Worm (Caenorhabditis elegans) whole organism, mixed stage, embryonic: Measurements from ENCODE around the gene F49E12.7.

Source experiments
- bed-3 ChIP-seq: fragments of 200-800 bp; sonication (Bioruptor generic); optimal IDR thresholded peaks from 3 replicates; lab custom pipeline; 2018; ENCODE audit warnings: mild to moderate bottlenecking, missing genetic modification characterization, moderate library complexity, missing compliant biosample characterization
- blmp-1 ChIP-seq: fragments of 150-350 bp; optimal IDR thresholded peaks from 2 replicates; lab custom pipeline; 2014; ENCODE audit warnings: missing biosample characterization, missing genetic modification characterization
- ceh-39 ChIP-seq: fragments of 150-350 bp; optimal IDR thresholded peaks from 2 replicates; lab custom pipeline; 2014; ENCODE audit warnings: missing biosample characterization, missing genetic modification characterization
- ceh-83 ChIP-seq: fragments of 200-800 bp; sonication (Bioruptor generic); optimal IDR thresholded peaks from 2 replicates; lab custom pipeline; 2018; ENCODE audit warnings: mild to moderate bottlenecking, missing genetic modification characterization, missing compliant biosample characterization
- ces-1 ChIP-seq: fragments of 150-350 bp; optimal IDR thresholded peaks from 2 replicates; lab custom pipeline; 2014; ENCODE audit warnings: missing biosample characterization, missing genetic modification reagents, missing genetic modification characterization
- cnd-1 ChIP-seq: fragments of 200-800 bp; sonication (Bioruptor generic); optimal IDR thresholded peaks from 2 replicates; lab custom pipeline; 2018; ENCODE audit warnings: mild to moderate bottlenecking, missing genetic modification characterization, missing compliant biosample characterization
- drap-1 ChIP-seq: fragments of 200-800 bp; sonication (Bioruptor generic); optimal IDR thresholded peaks from 3 replicates; lab custom pipeline; 2018; ENCODE audit warnings: mild to moderate bottlenecking, missing genetic modification characterization, missing compliant biosample characterization
- elt-1 ChIP-seq: sonication (generic microtip); optimal IDR thresholded peaks from 2 replicates; lab custom pipeline; 2017; ENCODE audit warnings: missing genetic modification characterization, mild to moderate bottlenecking, missing compliant biosample characterization, antibody characterized with exemption, moderate library complexity, borderline replicate concordance; ENCODE audit not compliant: insufficient read depth
- elt-3 ChIP-seq: fragments of 150-350 bp; optimal IDR thresholded peaks from 2 replicates; lab custom pipeline; 2014; ENCODE audit warnings: missing biosample characterization, missing genetic modification characterization
- ham-2 ChIP-seq: fragments of 200-800 bp; sonication (Bioruptor generic); optimal IDR thresholded peaks from 2 replicates; lab custom pipeline; 2018; ENCODE audit warnings: mild to moderate bottlenecking, missing genetic modification characterization, missing compliant biosample characterization
- lin-13 ChIP-seq: fragments of 150-350 bp; optimal IDR thresholded peaks from 2 replicates; lab custom pipeline; 2014; ENCODE audit warnings: missing biosample characterization, missing genetic modification characterization
- lin-32 ChIP-seq: fragments of 200-800 bp; sonication (Bioruptor generic); optimal IDR thresholded peaks from 2 replicates; lab custom pipeline; 2018; ENCODE audit warnings: mild to moderate bottlenecking, missing genetic modification characterization, missing compliant biosample characterization
- lsy-2 ChIP-seq: fragments of 150-350 bp; optimal IDR thresholded peaks from 2 replicates; lab custom pipeline; 2014; ENCODE audit warnings: missing biosample characterization, missing genetic modification characterization
- mep-1 ChIP-seq: fragments of 150-350 bp; optimal IDR thresholded peaks from 2 replicates; lab custom pipeline; 2017; ENCODE audit warnings: missing biosample characterization, missing genetic modification reagents, missing genetic modification characterization, inconsistent platforms
- nhr-12 ChIP-seq: fragments of 150-350 bp; optimal IDR thresholded peaks from 2 replicates; lab custom pipeline; 2014; ENCODE audit warnings: missing biosample characterization, missing genetic modification characterization
- nhr-2 ChIP-seq: fragments of 150-350 bp; optimal IDR thresholded peaks from 2 replicates; lab custom pipeline; 2014; ENCODE audit warnings: missing biosample characterization, missing genetic modification characterization
- nhr-237 ChIP-seq: fragments of 150-350 bp; optimal IDR thresholded peaks from 2 replicates; lab custom pipeline; 2014; ENCODE audit warnings: missing biosample characterization, missing genetic modification characterization
- nhr-28 ChIP-seq: fragments of 150-350 bp; optimal IDR thresholded peaks from 2 replicates; lab custom pipeline; 2014; ENCODE audit warnings: missing biosample characterization, missing genetic modification characterization
- nhr-76 ChIP-seq: sonication (generic microtip); optimal IDR thresholded peaks from 2 replicates; lab custom pipeline; 2017; ENCODE audit warnings: missing biosample characterization, missing genetic modification characterization
- sem-2 ChIP-seq: fragments of 200-800 bp; sonication (Bioruptor generic); optimal IDR thresholded peaks from 2 replicates; lab custom pipeline; 2018; ENCODE audit warnings: mild to moderate bottlenecking, missing genetic modification characterization, missing compliant biosample characterization
- sptf-1 ChIP-seq: sonication (generic microtip); optimal IDR thresholded peaks from 2 replicates; lab custom pipeline; 2017; ENCODE audit warnings: mild to moderate bottlenecking, missing genetic modification characterization, moderate library complexity, missing compliant biosample characterization
- unc-39 ChIP-seq: fragments of 150-350 bp; optimal IDR thresholded peaks from 2 replicates; lab custom pipeline; 2014; ENCODE audit warnings: missing biosample characterization, missing genetic modification characterization
- unc-62 ChIP-seq: fragments of 150-350 bp; optimal IDR thresholded peaks from 2 replicates; lab custom pipeline; 2014; ENCODE audit warnings: missing biosample characterization, missing genetic modification reagents, missing genetic modification characterization
- zip-8 ChIP-seq: fragments of 150-350 bp; optimal IDR thresholded peaks from 2 replicates; lab custom pipeline; 2014; ENCODE audit warnings: missing biosample characterization, missing genetic modification characterization
- ztf-11 ChIP-seq: fragments of 150-350 bp; optimal IDR thresholded peaks from 2 replicates; lab custom pipeline; 2014; ENCODE audit warnings: missing biosample characterization, missing genetic modification characterization

The F49E12.7 gene

DNA sequence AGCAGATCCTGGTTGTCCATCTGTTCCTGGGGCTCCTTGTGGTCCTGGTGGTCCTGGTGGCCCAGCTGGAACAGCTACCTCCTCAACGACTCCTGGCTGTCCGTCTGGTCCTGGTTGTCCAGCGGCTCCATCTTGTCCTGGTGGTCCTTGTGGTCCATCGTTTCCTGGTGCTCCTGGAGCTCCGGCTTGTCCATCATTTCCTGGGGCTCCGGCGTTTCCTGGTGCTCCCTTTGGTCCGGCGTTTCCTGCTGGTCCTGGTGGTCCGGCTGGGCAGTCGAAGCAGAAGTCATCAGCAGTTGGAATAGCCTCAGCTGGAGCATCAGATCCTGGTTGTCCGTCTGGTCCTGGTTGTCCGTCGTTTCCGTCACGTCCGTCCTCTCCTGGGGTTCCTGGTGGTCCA lies 37.5 kb downstream of the F49E12.7 start:
- no peak for TF ChIP-seq nhr-76 (tag; lab: Kevin White, UChicago)
- no peak for TF ChIP-seq cnd-1
- TF ChIP-seq lin-32 (GFP tag; lab: Kevin White, UChicago) = no peak
- TF ChIP-seq elt-3 = no peak
- TF ChIP-seq lin-13 = no peak

DNA sequence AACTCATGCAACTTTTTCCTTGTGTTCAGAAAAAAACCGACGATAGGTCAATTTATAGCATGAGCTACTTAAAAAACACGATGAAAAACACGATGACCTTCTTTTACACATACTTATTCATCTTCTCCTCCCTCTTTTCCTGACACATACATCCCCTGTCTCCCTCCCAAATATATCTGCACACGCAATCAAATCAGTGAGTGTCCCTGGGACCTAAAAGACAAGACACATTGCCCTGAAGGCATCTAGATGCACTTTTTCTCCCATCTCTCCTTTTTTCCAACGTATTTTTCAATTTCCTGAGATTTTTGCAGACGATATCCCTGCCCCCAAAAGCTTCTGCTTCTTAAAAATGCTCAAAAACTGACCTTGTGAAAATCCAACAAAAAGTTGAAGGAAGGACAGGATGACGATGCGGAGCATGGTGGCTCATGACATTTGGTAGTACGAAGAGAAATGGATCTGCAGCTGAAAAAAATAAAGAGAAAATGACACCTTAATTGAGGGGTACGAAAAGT lies 41.6 kb downstream of the F49E12.7 start, which contains the start of gene C26D10.6:
Gene C26D10.6, minus strand, starts transcription at position 468 of the 518 bp plus-strand sequence.
- peak; percentile 80 for TF ChIP-seq ces-1
- no peak for TF ChIP-seq bed-3 (GFP tag; lab: Kevin White, UChicago)
- no peak for TF ChIP-seq sptf-1 (tag; lab: Kevin White, UChicago)
- TF ChIP-seq lsy-2 (tag; lab: Kevin White, UChicago) = no peak
- TF ChIP-seq unc-39 (tag; lab: Kevin White, UChicago) = no peak
- TF ChIP-seq ham-2 = no peak
- TF ChIP-seq ceh-39 (tag; lab: Kevin White, UChicago) = no peak

DNA sequence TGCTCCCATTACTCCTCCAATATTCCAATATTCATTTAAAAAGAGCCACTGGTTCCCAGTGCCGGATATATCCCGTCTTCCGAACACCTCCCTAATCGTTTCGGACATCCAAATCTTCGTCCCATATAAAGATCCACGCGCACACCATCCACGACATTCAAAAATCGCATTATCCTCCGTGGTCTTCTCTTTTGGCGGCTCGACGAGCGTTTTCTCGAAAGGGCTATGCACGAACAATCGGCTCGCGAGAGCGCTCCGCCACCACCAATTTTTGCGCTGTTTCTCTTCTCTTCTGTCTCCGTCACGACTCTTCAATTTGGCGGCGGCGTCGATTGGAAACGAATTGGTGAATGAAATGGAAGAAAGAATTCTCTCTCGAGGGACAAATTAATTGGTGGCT lies 42.7 kb downstream of the F49E12.7 start:
- TF ChIP-seq zip-8 (tag; lab: Kevin White, UChicago) = no peak
- TF ChIP-seq ces-1 = peak; percentile 78

DNA sequence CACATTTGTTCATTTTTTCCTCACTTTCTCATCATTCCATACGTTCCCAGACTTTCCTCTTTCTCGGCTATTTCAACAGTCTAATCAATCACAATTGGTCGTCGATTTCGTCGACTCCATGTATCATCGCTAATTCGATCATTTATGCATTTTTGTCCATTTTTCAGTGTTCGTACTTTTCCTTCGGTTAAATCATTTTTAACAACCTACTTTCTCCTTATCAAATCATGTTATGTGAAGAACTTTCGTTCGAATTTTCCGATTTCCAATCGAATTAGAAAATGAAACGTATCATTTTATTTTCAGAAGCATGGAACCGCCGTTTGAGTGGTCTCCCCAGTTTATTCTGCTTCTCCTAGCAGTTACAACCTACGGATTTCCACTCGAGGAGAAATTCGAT lies 49.6 kb downstream of the F49E12.7 start, which contains the start of gene eff-1:
Gene eff-1, plus strand, starts transcription at position 301 of the 400 bp plus-strand sequence.
- TF ChIP-seq nhr-12 (tag; lab: Kevin White, UChicago) (no peak), sem-2 (GFP tag; lab: Kevin White, UChicago) (no peak), elt-1 (tag; lab: Kevin White, UChicago) (no peak), nhr-237 (no peak), ces-1 (no peak), bed-3 (GFP tag; lab: Kevin White, UChicago) (no peak), lin-32 (GFP tag; lab: Kevin White, UChicago) (no peak), sptf-1 (tag; lab: Kevin White, UChicago) (no peak), unc-39 (tag; lab: Kevin White, UChicago) (no peak), mep-1 (tag; lab: Kevin White, UChicago) (no peak), unc-62 (GFP tag; lab: Kevin White, UChicago) (no peak), ham-2 (no peak), nhr-76 (tag; lab: Kevin White, UChicago) (no peak), nhr-28 (tag; lab: Kevin White, UChicago) (no peak), blmp-1 (tag; lab: Kevin White, UChicago) (no peak), nhr-2 (tag; lab: Kevin White, UChicago) (no peak)

DNA sequence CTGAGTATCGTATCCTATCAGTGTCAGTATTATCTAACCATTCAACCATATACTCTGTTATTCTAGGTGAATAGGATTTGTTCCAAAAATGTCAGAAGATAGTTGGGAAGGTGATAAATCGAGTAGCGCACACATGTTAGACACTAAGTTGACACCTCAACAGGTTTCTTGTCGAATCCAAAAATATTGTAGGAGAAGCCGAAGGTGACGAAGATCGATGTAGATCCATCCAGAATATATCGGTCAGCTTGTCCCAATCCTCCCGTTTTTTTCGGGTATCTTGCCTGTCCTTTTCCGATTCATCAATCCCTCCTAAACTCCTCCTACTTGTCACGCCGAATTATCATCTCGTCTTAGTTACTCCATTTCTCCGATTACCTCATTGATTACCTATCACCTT lies 50.3 kb downstream of the F49E12.7 start:
- no peak for TF ChIP-seq drap-1 (GFP tag; lab: Kevin White, UChicago)
- TF ChIP-seq ztf-11 = no peak
- TF ChIP-seq ceh-83 (GFP tag; lab: Kevin White, UChicago) = no peak
- TF ChIP-seq nhr-76 (tag; lab: Kevin White, UChicago) = no peak
